Fruit fly (Drosophila melanogaster) whole organism, prepupa: ENCODE results near the gene CG32599.

Source experiments
- Blimp-1 ChIP-seq: fragments of 200-800 bp; sonication (Bioruptor generic); optimal IDR thresholded peaks from 3 replicates; lab custom pipeline; 2017; ENCODE audit warnings: missing biosample characterization, missing genetic modification characterization, mild to moderate bottlenecking, moderate library complexity, missing genetic modification reagents
- CG11762 ChIP-seq: fragments of 200-800 bp; sonication (Bioruptor generic); optimal IDR thresholded peaks from 3 replicates; lab custom pipeline; 2016; ENCODE audit warnings: missing biosample characterization, missing genetic modification characterization; ENCODE audit not compliant: insufficient read depth
- CG11902 ChIP-seq: fragments of 200-800 bp; sonication (Bioruptor generic); optimal IDR thresholded peaks from 3 replicates; lab custom pipeline; 2016; ENCODE audit warnings: missing biosample characterization, missing genetic modification characterization
- CG16779 ChIP-seq: fragments of 200-800 bp; sonication (Bioruptor generic); optimal IDR thresholded peaks from 3 replicates; lab custom pipeline; 2017; ENCODE audit warnings: missing biosample characterization, mild to moderate bottlenecking, missing genetic modification characterization
- CG32006 ChIP-seq: fragments of 200-800 bp; sonication (Bioruptor generic); optimal IDR thresholded peaks from 3 replicates; lab custom pipeline; 2017; ENCODE audit warnings: missing biosample characterization, mild to moderate bottlenecking, missing genetic modification characterization
- CG6808 ChIP-seq: fragments of 200-800 bp; sonication (Bioruptor generic); optimal IDR thresholded peaks from 3 replicates; lab custom pipeline; 2017; ENCODE audit warnings: missing biosample characterization, missing genetic modification characterization, mild to moderate bottlenecking, moderate library complexity, missing genetic modification reagents
- Eip93F ChIP-seq: fragments of 200-800 bp; sonication (Bioruptor generic); optimal IDR thresholded peaks from 2 replicates; lab custom pipeline; 2016; ENCODE audit warnings: missing biosample characterization, mild to moderate bottlenecking, missing genetic modification characterization
- Ets96B ChIP-seq: fragments of 200-800 bp; optimal IDR thresholded peaks from 2 replicates; lab custom pipeline; 2019; ENCODE audit warnings: missing biosample characterization, mild to moderate bottlenecking, missing genetic modification characterization, moderate library complexity
- Gug ChIP-seq: fragments of 200-800 bp; sonication (Bioruptor generic); IDR thresholded peaks from 2 replicates; pipeline ENCODE4 v1.3.6; 2022; ENCODE audit warnings: missing biosample characterization, missing genetic modification characterization
- Sox14 ChIP-seq: fragments of 200-800 bp; sonication (Bioruptor generic); optimal IDR thresholded peaks from 3 replicates; lab custom pipeline; 2016; ENCODE audit warnings: missing biosample characterization, missing genetic modification characterization
- Sox15 ChIP-seq: fragments of 200-800 bp; sonication (Bioruptor generic); optimal IDR thresholded peaks from 3 replicates; lab custom pipeline; 2016; ENCODE audit warnings: missing biosample characterization, missing genetic modification characterization
- eg ChIP-seq: fragments of 200-800 bp; sonication (Bioruptor generic); IDR thresholded peaks from 3 replicates; pipeline ENCODE4 v1.3.6; 2022; ENCODE audit warnings: missing biosample characterization, missing genetic modification characterization
- salr ChIP-seq, 2 experiments: fragments of 200-800 bp; sonication (Bioruptor generic); optimal IDR thresholded peaks; 3 replicates each; lab custom pipeline; 2016 to 2018; ENCODE audit warnings: missing biosample characterization in 2 of 2, missing genetic modification characterization in 2 of 2, mild to moderate bottlenecking in 1 of 2

dm6 chrX:14214505-14215449 lies 28.7 kb upstream of the CG32599 start:
- TF ChIP-seq salr (GFP tag; optimal IDR thresholded peaks at IDR 0.05; lab: Kevin White, UChicago) (peak; percentile 33 to 59), Sox15 (no peak), CG11902 (no peak), CG6808 (peak; percentile 71), Ets96B (tag; lab: Kevin White, UChicago) (peak; percentile 75), Blimp-1 (no peak), eg (peak; percentile 84), Gug (GFP tag; lab: Robert Waterston, UW) (peak; percentile 80), CG32006 (GFP tag; lab: Kevin White, UChicago) (peak; percentile 91), CG11762 (GFP tag; lab: Kevin White, UChicago) (peak; percentile 45), Eip93F (GFP tag; lab: Kevin White, UChicago) (no peak), Sox14 (peak; percentile 39), CG16779 (tag; lab: Kevin White, UChicago) (peak; percentile 80)
